Worm (Caenorhabditis elegans) whole organism, L4 larva: ENCODE data around the gene ceh-37.
"Not testable (repeated sequence)": the region's sequence is repeated elsewhere in the genome, so short reads cannot be mapped to it uniquely, and the experiment has no call there.

Source experiments
- D1046.2 ChIP-seq: fragments of 200-800 bp; sonication (Bioruptor generic); IDR thresholded peaks from 2 replicates; pipeline ENCODE4 v1.3.6; 2022; ENCODE audit warnings: missing genetic modification characterization, missing compliant biosample characterization
- F26F4.8 ChIP-seq: fragments of 200-800 bp; sonication (Bioruptor generic); conservative IDR thresholded peaks from 2 replicates; pipeline ENCODE4 v1.3.6; 2022; ENCODE audit warnings: missing genetic modification characterization, missing compliant biosample characterization
- T26A8.4 ChIP-seq: fragments of 200-800 bp; sonication (Bioruptor generic); IDR thresholded peaks from 2 replicates; pipeline ENCODE4 v1.3.6; 2022; ENCODE audit warnings: missing genetic modification characterization, missing compliant biosample characterization
- ZK337.2 ChIP-seq: fragments of 200-800 bp; sonication (Bioruptor generic); IDR thresholded peaks from 2 replicates; pipeline ENCODE4 v1.3.6; 2022; ENCODE audit warnings: missing genetic modification reagents, missing genetic modification characterization, missing compliant biosample characterization
- ceh-20 ChIP-seq: fragments of 200-800 bp; sonication (Bioruptor generic); IDR thresholded peaks from 2 replicates; pipeline ENCODE4 v1.3.6; 2022; ENCODE audit warnings: missing genetic modification reagents, missing genetic modification characterization, missing compliant biosample characterization
- ceh-28 ChIP-seq: fragments of 150-350 bp; optimal IDR thresholded peaks from 2 replicates; lab custom pipeline; 2014; ENCODE audit warnings: missing biosample characterization, missing genetic modification reagents, missing genetic modification characterization
- ces-1 ChIP-seq: fragments of 150-350 bp; sonication (generic microtip); optimal IDR thresholded peaks from 4 replicates; lab custom pipeline; 2014; ENCODE audit warnings: missing biosample characterization, missing genetic modification reagents, missing genetic modification characterization
- daf-16 ChIP-seq, 3 experiments: sonication (generic microtip); optimal IDR thresholded peaks; 2 replicates each; lab custom pipeline; 2016 to 2017; ENCODE audit warnings: missing genetic modification characterization in 3 of 3, missing genetic modification reagents in 3 of 3, mild to moderate bottlenecking in 2 of 3, missing compliant biosample characterization in 2 of 3, missing biosample characterization in 1 of 3, moderate library complexity in 1 of 3
- daf-19 ChIP-seq: fragments of 200-800 bp; sonication (Bioruptor generic); conservative IDR thresholded peaks from 2 replicates; pipeline ENCODE4 v1.3.6; 2022; ENCODE audit warnings: missing genetic modification characterization, missing compliant biosample characterization
- dmd-6 ChIP-seq: fragments of 200-800 bp; sonication (Bioruptor generic); IDR thresholded peaks from 2 replicates; pipeline ENCODE4 v1.3.6; 2022; ENCODE audit warnings: missing genetic modification reagents, missing genetic modification characterization, missing compliant biosample characterization
- dmd-8 ChIP-seq: fragments of 200-800 bp; sonication (Bioruptor generic); IDR thresholded peaks from 2 replicates; pipeline ENCODE4 v1.3.6; 2022; ENCODE audit warnings: missing genetic modification characterization, missing compliant biosample characterization
- dve-1 ChIP-seq: sonication (generic microtip); optimal IDR thresholded peaks from 2 replicates; lab custom pipeline; 2017; ENCODE audit warnings: antibody characterized with exemption, mild to moderate bottlenecking, missing genetic modification characterization, missing compliant biosample characterization; ENCODE audit not compliant: insufficient read depth
- hif-1 ChIP-seq, 2 experiments: sonication (generic microtip); optimal IDR thresholded peaks; 2 replicates each; lab custom pipeline; 2016 to 2017; ENCODE audit warnings: missing compliant biosample characterization in 2 of 2, missing genetic modification characterization in 2 of 2, missing genetic modification reagents in 2 of 2, missing genotype in 2 of 2, mild to moderate bottlenecking in 1 of 2
- hlh-11 ChIP-seq: fragments of 200-800 bp; sonication (Bioruptor generic); optimal IDR thresholded peaks from 2 replicates; lab custom pipeline; 2018; ENCODE audit warnings: mild to moderate bottlenecking, missing genetic modification characterization, missing compliant biosample characterization
- lin-1 ChIP-seq: fragments of 200-800 bp; sonication (Bioruptor generic); IDR thresholded peaks from 2 replicates; pipeline ENCODE4 v1.3.6; 2022; ENCODE audit warnings: missing genetic modification reagents, missing genetic modification characterization, missing compliant biosample characterization
- lin-38 ChIP-seq: fragments of 200-800 bp; sonication (Bioruptor generic); IDR thresholded peaks from 2 replicates; pipeline ENCODE4 v1.3.6; 2022; ENCODE audit warnings: missing genetic modification reagents, missing genetic modification characterization, missing compliant biosample characterization
- madf-9 ChIP-seq: fragments of 200-800 bp; sonication (Bioruptor generic); conservative IDR thresholded peaks from 2 replicates; pipeline ENCODE4 v1.3.6; 2022; ENCODE audit warnings: missing genetic modification reagents, missing genetic modification characterization, missing compliant biosample characterization
- mdl-1 ChIP-seq, 2 experiments: fragments of 150-350 bp in 1 of 2; sonication (generic microtip) in 1 of 2; optimal IDR thresholded peaks; 2 replicates each; lab custom pipeline; 2014 to 2017; ENCODE audit warnings: missing biosample characterization in 2 of 2, missing genetic modification characterization in 2 of 2
- mep-1 ChIP-seq: fragments of 150-350 bp; sonication (generic microtip); optimal IDR thresholded peaks from 3 replicates; lab custom pipeline; 2014; ENCODE audit warnings: missing biosample characterization, missing genetic modification characterization
- nhr-102 ChIP-seq: sonication (generic microtip); optimal IDR thresholded peaks from 2 replicates; lab custom pipeline; 2016; ENCODE audit warnings: mild to moderate bottlenecking, missing genetic modification characterization, moderate library complexity, missing compliant biosample characterization
- nhr-28 ChIP-seq: fragments of 150-350 bp; optimal IDR thresholded peaks from 2 replicates; lab custom pipeline; 2014; ENCODE audit warnings: missing biosample characterization, missing genetic modification characterization
- nhr-42 ChIP-seq: fragments of 200-800 bp; sonication (Bioruptor generic); IDR thresholded peaks from 2 replicates; pipeline ENCODE4 v1.3.6; 2022; ENCODE audit warnings: missing genetic modification characterization, missing compliant biosample characterization
- nhr-48 ChIP-seq: sonication (generic microtip); optimal IDR thresholded peaks from 2 replicates; lab custom pipeline; 2016; ENCODE audit warnings: mild to moderate bottlenecking, missing genetic modification characterization, missing compliant biosample characterization
- nhr-6 ChIP-seq: fragments of 150-350 bp; optimal IDR thresholded peaks from 2 replicates; lab custom pipeline; 2014; ENCODE audit warnings: missing biosample characterization, missing genetic modification characterization
- nhr-77 ChIP-seq: fragments of 150-350 bp; optimal IDR thresholded peaks from 2 replicates; lab custom pipeline; 2014; ENCODE audit warnings: missing biosample characterization, missing genetic modification characterization
- pha-4 ChIP-seq, 2 experiments: fragments of 150-350 bp in 1 of 2; fragments of 200-800 bp in 1 of 2; sonication (Bioruptor generic) in 1 of 2; IDR thresholded peaks in 1 of 2; optimal IDR thresholded peaks in 1 of 2; 2 replicates each; pipeline versions ENCODE4 v1.3.6 to Lab custom; 2014 to 2022; ENCODE audit warnings: missing genetic modification characterization in 2 of 2, missing genetic modification reagents in 2 of 2, missing biosample characterization in 1 of 2, missing compliant biosample characterization in 1 of 2
- php-3 ChIP-seq: fragments of 200-800 bp; sonication (Bioruptor generic); IDR thresholded peaks from 2 replicates; pipeline ENCODE4 v1.3.6; 2022; ENCODE audit warnings: missing genetic modification reagents, missing genetic modification characterization, missing compliant biosample characterization
- pqm-1 ChIP-seq: sonication (generic microtip); optimal IDR thresholded peaks from 2 replicates; lab custom pipeline; 2017; ENCODE audit warnings: missing biosample characterization, missing genetic modification characterization
- set-16 ChIP-seq: fragments of 200-800 bp; sonication (Bioruptor generic); IDR thresholded peaks from 2 replicates; pipeline ENCODE4 v1.3.6; 2022; ENCODE audit warnings: missing genetic modification reagents, missing genetic modification characterization, missing compliant biosample characterization
- tra-1 ChIP-seq: fragments of 200-800 bp; sonication (Bioruptor generic); IDR thresholded peaks from 2 replicates; pipeline ENCODE4 v1.3.6; 2022; ENCODE audit warnings: missing genetic modification reagents, missing genetic modification characterization, missing compliant biosample characterization
- unc-62 ChIP-seq, 3 experiments: fragments of 150-350 bp in 1 of 3; sonication (generic microtip); optimal IDR thresholded peaks in 2 of 3; peaks in 1 of 3; 1 replicate in 1 of 3; 2 replicates in 2 of 3; lab custom pipeline; 2014 to 2017; ENCODE audit warnings: missing biosample characterization in 3 of 3, missing genetic modification characterization in 3 of 3, missing genetic modification reagents in 3 of 3, missing genotype in 1 of 3
- vab-7 ChIP-seq: fragments of 200-800 bp; sonication (Bioruptor generic); IDR thresholded peaks from 2 replicates; pipeline ENCODE4 v1.3.6; 2022; ENCODE audit warnings: missing genetic modification reagents, missing genetic modification characterization, missing compliant biosample characterization

The ceh-37 gene

DNA sequence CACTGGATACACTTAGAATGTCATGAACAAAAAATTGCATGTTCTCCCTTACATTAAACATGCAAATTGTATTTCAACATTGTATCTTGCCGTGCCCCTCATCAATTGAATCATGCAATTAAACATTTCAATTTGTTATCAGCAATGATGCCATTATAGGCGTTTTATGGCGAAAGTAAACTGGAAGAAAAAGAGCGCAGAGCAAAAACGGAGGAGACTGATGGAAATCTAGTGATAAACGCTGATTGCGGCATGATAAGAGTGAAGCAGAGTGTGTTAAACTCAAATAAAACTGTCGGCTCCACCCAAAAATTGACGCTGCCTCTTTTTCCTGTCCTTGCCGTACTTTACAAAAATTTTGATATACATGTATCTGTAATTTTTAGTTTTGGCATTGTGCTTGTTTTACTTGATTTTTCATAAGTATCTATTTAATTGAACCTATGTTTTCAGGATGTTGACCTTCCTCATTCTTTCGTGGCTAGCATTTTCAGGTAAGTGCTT, 6.8 kb upstream of the ceh-37 start, which contains the start of gene K06G5.1:
K06G5.1 (plus strand) TSS at position 454 of the 504 bp plus-strand sequence.
- TF ChIP-seq unc-62 (GFP tag; optimal IDR thresholded peaks at IDR 0.05 in 1 of 2; lab: Kevin White, UChicago) (peak; percentile 24 to 53), unc-62 (tag; optimal IDR thresholded peaks at IDR 0.05; lab: Kevin White, UChicago) (no peak), pha-4 (GFP tag; IDR thresholded peaks at IDR 0.05; lab: Robert Waterston, UW) (peak; percentile 50; the same call in 1 of the 2 replicates), pha-4 (tag; optimal IDR thresholded peaks at IDR 0.05; lab: Kevin White, UChicago) (no peak), mep-1 (peak; percentile 29), daf-16 (GFP tag; optimal IDR thresholded peaks at IDR 0.05; lab: Kevin White, UChicago) (peak in 1 of 2 experiments; percentile 20), daf-16 (tag; optimal IDR thresholded peaks at IDR 0.05; lab: Kevin White, UChicago) (peak; percentile 92), lin-38 (GFP tag; lab: Robert Waterston, UW) (no peak), set-16 (GFP tag; lab: Robert Waterston, UW) (no peak), hif-1 (tag; optimal IDR thresholded peaks at IDR 0.05; lab: Kevin White, UChicago) (peak in 1 of 2 experiments; percentile 4), tra-1 (GFP tag; lab: Robert Waterston, UW) (peak; percentile 91), nhr-48 (peak; percentile 7), T26A8.4 (GFP tag; lab: Robert Waterston, UW) (no peak), vab-7 (no peak), nhr-42 (0 out of 2 replicates have a peak, but pooled peaks have one; percentile 18), ces-1 (no peak), nhr-77 (peak; percentile 78), mdl-1 (tag; optimal IDR thresholded peaks at IDR 0.05; lab: Kevin White, UChicago) (peak in 1 of 2 experiments; percentile 28), daf-19 (GFP tag; lab: Robert Waterston, UW) (no peak), lin-1 (peak; percentile 54; the same call in 1 of the 2 replicates), hlh-11 (tag; lab: Kevin White, UChicago) (peak; percentile 91), ceh-20 (GFP tag; lab: Robert Waterston, UW) (peak; percentile 60; the same call in 1 of the 2 replicates), dve-1 (tag; lab: Kevin White, UChicago) (peak; percentile 88), dmd-6 (peak; percentile 94), pqm-1 (peak; percentile 100), php-3 (peak; percentile 100), nhr-6 (peak; percentile 52), nhr-28 (tag; lab: Kevin White, UChicago) (peak; percentile 97), nhr-102 (tag; lab: Kevin White, UChicago) (peak; percentile 55), D1046.2 (GFP tag; lab: Robert Waterston, UW) (no peak)
- TF ChIP-seq, all 104 proteins: peak for 20

- peak; percentile 85 for TF ChIP-seq nhr-28 (tag; lab: Kevin White, UChicago)
- peak; percentile 26 for TF ChIP-seq dve-1 (tag; lab: Kevin White, UChicago)
- TF ChIP-seq unc-62 (GFP tag; optimal IDR thresholded peaks at IDR 0.05 in 1 of 2; lab: Kevin White, UChicago): peak in 1 of 2 experiments; percentile 47
- TF ChIP-seq unc-62 (tag; optimal IDR thresholded peaks at IDR 0.05; lab: Kevin White, UChicago): no peak
- no peak for TF ChIP-seq daf-16 (GFP tag; optimal IDR thresholded peaks at IDR 0.05; lab: Kevin White, UChicago)
- peak; percentile 61 for TF ChIP-seq daf-16 (tag; optimal IDR thresholded peaks at IDR 0.05; lab: Kevin White, UChicago)
- no peak for TF ChIP-seq ceh-28
- TF ChIP-seq ZK337.2 (GFP tag; lab: Robert Waterston, UW): no peak
- TF ChIP-seq php-3: peak; percentile 85
Observed at ce11 chrX:14213314-14213713, 5.5 kb upstream of the ceh-37 start.

DNA sequence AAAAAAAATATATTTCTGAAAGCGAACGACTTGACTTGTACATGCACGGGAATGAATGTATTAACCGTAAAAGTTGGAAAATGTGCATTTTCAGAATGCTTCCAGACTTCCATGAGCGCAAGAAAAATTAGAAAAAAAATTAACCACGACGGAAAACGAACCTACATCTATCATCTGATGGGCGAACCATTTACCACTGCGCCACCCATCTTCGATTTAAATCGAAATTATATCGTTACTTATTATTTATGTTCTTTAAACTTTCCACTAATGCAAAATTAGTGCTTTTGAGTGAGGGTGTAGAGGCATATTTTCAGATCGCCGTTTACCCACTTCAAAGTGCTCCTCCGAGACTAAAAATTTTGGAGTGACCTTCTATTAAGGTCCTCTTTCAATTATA, 3.4 kb upstream of the ceh-37 start:
- TF ChIP-seq F26F4.8 (GFP tag; lab: Robert Waterston, UW) (0 out of 2 replicates have a peak, but pooled peaks have one; percentile 42), dmd-8 (GFP tag; lab: Robert Waterston, UW) (0 out of 2 replicates have a peak, but pooled peaks have one; percentile 38), madf-9 (GFP tag; lab: Robert Waterston, UW) (0 out of 2 replicates have a peak, but pooled peaks have one; percentile 14), pha-4 (GFP tag; IDR thresholded peaks at IDR 0.05; lab: Robert Waterston, UW) (peak; percentile 70; the same call in 1 of the 2 replicates), dmd-6 (peak; percentile 28; the same call in 1 of the 2 replicates), daf-16 (GFP tag; optimal IDR thresholded peaks at IDR 0.05; lab: Kevin White, UChicago) (peak in 1 of 2 experiments; percentile 15)
- TF ChIP-seq pha-4, daf-16 (tag; optimal IDR thresholded peaks at IDR 0.05; lab: Kevin White, UChicago): not testable (repeated sequence)
